Fruit fly (Drosophila melanogaster) whole organism, embryonic: ENCODE results near the gene a10.

ENCODE experiments used
- Atf-2 ChIP-seq: fragments of 200-800 bp; sonication (Bioruptor generic); optimal IDR thresholded peaks from 2 replicates; lab custom pipeline; 2016; ENCODE audit warnings: missing biosample characterization, missing genetic modification characterization
- Awh ChIP-seq: fragments of 200-800 bp; sonication (Bioruptor generic); IDR thresholded peaks from 2 replicates; pipeline ENCODE4, ENCODE4 v1.3.6; 2022; ENCODE audit warnings: missing biosample characterization, missing genetic modification characterization
- BtbVII ChIP-seq: fragments of 200-800 bp; sonication (Bioruptor generic); optimal IDR thresholded peaks from 3 replicates; lab custom pipeline; 2017; ENCODE audit warnings: missing biosample characterization, mild to moderate bottlenecking, missing genetic modification characterization
- CG11504 ChIP-seq: fragments of 200-800 bp; sonication (Bioruptor generic); optimal IDR thresholded peaks from 3 replicates; lab custom pipeline; 2019; ENCODE audit warnings: missing biosample characterization, mild to moderate bottlenecking, missing genetic modification characterization, moderate library complexity
- CG13775 ChIP-seq: fragments of 200-800 bp; sonication (Bioruptor generic); optimal IDR thresholded peaks from 3 replicates; lab custom pipeline; 2017; ENCODE audit warnings: missing biosample characterization, mild to moderate bottlenecking, missing genetic modification characterization
- CG1602 ChIP-seq: fragments of 200-800 bp; sonication (Bioruptor generic); optimal IDR thresholded peaks from 3 replicates; lab custom pipeline; 2016; ENCODE audit warnings: missing biosample characterization, missing genetic modification characterization
- CG30020 ChIP-seq: fragments of 200-800 bp; optimal IDR thresholded peaks from 2 replicates; lab custom pipeline; 2019; ENCODE audit warnings: missing biosample characterization, mild to moderate bottlenecking, missing genetic modification characterization, moderate library complexity
- CG32532 ChIP-seq: fragments of 200-800 bp; sonication (Bioruptor generic); IDR thresholded peaks from 2 replicates; pipeline ENCODE4 v1.3.6; 2022; ENCODE audit warnings: missing biosample characterization, missing genetic modification characterization
- CG32767 ChIP-seq: fragments of 200-800 bp; sonication (Bioruptor generic); IDR thresholded peaks from 2 replicates; pipeline ENCODE4 v1.3.6; 2022; ENCODE audit warnings: missing biosample characterization, missing genetic modification characterization
- CG43689 ChIP-seq: fragments of 200-800 bp; sonication (Bioruptor generic); IDR thresholded peaks from 2 replicates; pipeline ENCODE4 v1.3.6; 2022; ENCODE audit warnings: missing biosample characterization, missing genetic modification characterization
- CG5180 ChIP-seq: fragments of 200-800 bp; sonication (Bioruptor generic); optimal IDR thresholded peaks from 3 replicates; lab custom pipeline; 2017; ENCODE audit warnings: missing biosample characterization, missing genetic modification characterization, mild to moderate bottlenecking, moderate library complexity, missing genetic modification reagents
- CG6254 ChIP-seq: fragments of 200-800 bp; sonication (Bioruptor generic); optimal IDR thresholded peaks from 3 replicates; lab custom pipeline; 2017; ENCODE audit warnings: mild to moderate bottlenecking, missing biosample characterization, missing genetic modification reagents, missing genetic modification characterization
- CG6791 ChIP-seq: fragments of 200-800 bp; sonication (Bioruptor generic); IDR thresholded peaks from 3 replicates; pipeline ENCODE4 v1.3.6; 2022; ENCODE audit warnings: missing biosample characterization, missing genetic modification characterization; ENCODE audit not compliant: partially characterized antibody
- CG9797 ChIP-seq: fragments of 200-800 bp; sonication (Bioruptor generic); optimal IDR thresholded peaks from 3 replicates; lab custom pipeline; 2018; ENCODE audit warnings: missing biosample characterization, mild to moderate bottlenecking, missing genetic modification characterization
- CG9876 ChIP-seq: fragments of 200-800 bp; sonication (Bioruptor generic); optimal IDR thresholded peaks from 2 replicates; lab custom pipeline; 2016; ENCODE audit warnings: missing biosample characterization, missing genetic modification characterization
- CHES-1-like ChIP-seq: fragments of 200-800 bp; sonication (Bioruptor generic); optimal IDR thresholded peaks from 2 replicates; lab custom pipeline; 2016; ENCODE audit warnings: missing biosample characterization, missing genetic modification characterization
- D ChIP-seq, 2 experiments: fragments of 200-800 bp in 1 of 2; fragments of >200 bp in 1 of 2; sonication (Bioruptor generic) in 1 of 2; optimal IDR thresholded peaks; 2 replicates in 1 of 2; 3 replicates in 1 of 2; lab custom pipeline; 2017; ENCODE audit warnings: mild to moderate bottlenecking in 1 of 2, missing biosample characterization in 1 of 2, missing genetic modification characterization in 1 of 2, missing genetic modification reagents in 1 of 2
- Deaf1 ChIP-seq: fragments of 200-800 bp; optimal IDR thresholded peaks from 3 replicates; lab custom pipeline; 2019; ENCODE audit warnings: missing biosample characterization, mild to moderate bottlenecking, missing genetic modification characterization, moderate library complexity
- Dip3 ChIP-seq: fragments of 200-800 bp; sonication (Bioruptor generic); optimal IDR thresholded peaks from 3 replicates; lab custom pipeline; 2016; ENCODE audit warnings: missing biosample characterization, missing genetic modification characterization
- Fer3 ChIP-seq: fragments of 200-800 bp; sonication (Bioruptor generic); optimal IDR thresholded peaks from 2 replicates; lab custom pipeline; 2018; ENCODE audit warnings: missing biosample characterization, mild to moderate bottlenecking, missing genetic modification characterization, moderate library complexity
- HHEX ChIP-seq: fragments of 200-800 bp; sonication (Bioruptor generic); optimal IDR thresholded peaks from 3 replicates; lab custom pipeline; 2017; ENCODE audit warnings: missing biosample characterization, mild to moderate bottlenecking, missing genetic modification characterization, missing genetic modification reagents
- HLH4C ChIP-seq: fragments of 200-800 bp; sonication (Bioruptor generic); IDR thresholded peaks from 3 replicates; pipeline ENCODE4 v1.3.6; 2022; ENCODE audit warnings: missing biosample characterization, missing genetic modification characterization; ENCODE audit not compliant: partially characterized antibody
- Hmr ChIP-seq: fragments of 200-800 bp; sonication (Bioruptor generic); optimal IDR thresholded peaks from 3 replicates; lab custom pipeline; 2017; ENCODE audit warnings: mild to moderate bottlenecking, missing biosample characterization, missing genetic modification reagents, missing genetic modification characterization
- MBD-R2 ChIP-seq: fragments of 200-800 bp; sonication (Bioruptor generic); IDR thresholded peaks from 2 replicates; pipeline ENCODE4 v1.3.6; 2022; ENCODE audit warnings: missing biosample characterization, missing genetic modification characterization
- Mad ChIP-seq: fragments of 200-800 bp; sonication (Bioruptor generic); optimal IDR thresholded peaks from 2 replicates; lab custom pipeline; 2016; ENCODE audit warnings: missing biosample characterization, missing genetic modification characterization
- Max ChIP-seq: fragments of 200-800 bp; sonication (Bioruptor generic); optimal IDR thresholded peaks from 2 replicates; lab custom pipeline; 2016; ENCODE audit warnings: missing biosample characterization, mild to moderate bottlenecking, missing genetic modification characterization
- Myb ChIP-seq: fragments of 200-800 bp; sonication (Bioruptor generic); optimal IDR thresholded peaks from 2 replicates; lab custom pipeline; 2016; ENCODE audit warnings: missing biosample characterization, missing genetic modification characterization
- PHDP ChIP-seq: fragments of 200-800 bp; sonication (Bioruptor generic); optimal IDR thresholded peaks from 3 replicates; lab custom pipeline; 2018; ENCODE audit warnings: missing biosample characterization, mild to moderate bottlenecking, missing genetic modification characterization, moderate library complexity
- Rfx ChIP-seq: fragments of 200-800 bp; sonication (Bioruptor generic); IDR thresholded peaks from 2 replicates; pipeline ENCODE4 v1.3.6; 2022; ENCODE audit warnings: missing biosample characterization, missing genetic modification characterization
- ac ChIP-seq: fragments of 200-800 bp; sonication (Bioruptor generic); optimal IDR thresholded peaks from 3 replicates; lab custom pipeline; 2017; ENCODE audit warnings: missing biosample characterization, mild to moderate bottlenecking, missing genetic modification characterization
- ato ChIP-seq: fragments of 200-800 bp; sonication (Bioruptor generic); IDR thresholded peaks from 2 replicates; pipeline ENCODE4 v1.3.6; 2022; ENCODE audit warnings: missing biosample characterization, missing genetic modification characterization; ENCODE audit not compliant: partially characterized antibody
- bab2 ChIP-seq: fragments of 200-800 bp; sonication (Bioruptor generic); optimal IDR thresholded peaks from 2 replicates; lab custom pipeline; 2016; ENCODE audit warnings: missing biosample characterization, missing genetic modification characterization
- cato ChIP-seq: fragments of 200-800 bp; sonication (Bioruptor generic); optimal IDR thresholded peaks from 2 replicates; lab custom pipeline; 2016; ENCODE audit warnings: missing biosample characterization, missing genetic modification characterization, borderline replicate concordance
- crc ChIP-seq: fragments of 200-800 bp; sonication (Bioruptor generic); optimal IDR thresholded peaks from 2 replicates; lab custom pipeline; 2016; ENCODE audit warnings: missing biosample characterization, missing genetic modification characterization
- emc ChIP-seq: fragments of 200-800 bp; sonication (Bioruptor generic); optimal IDR thresholded peaks from 2 replicates; lab custom pipeline; 2016; ENCODE audit warnings: missing biosample characterization, missing genetic modification characterization
- fd102C ChIP-seq: fragments of 200-800 bp; sonication (Bioruptor generic); optimal IDR thresholded peaks from 2 replicates; lab custom pipeline; 2018; ENCODE audit warnings: missing biosample characterization, mild to moderate bottlenecking, missing genetic modification characterization, moderate library complexity
- gt ChIP-seq: fragments of 200-800 bp; sonication (Bioruptor generic); IDR thresholded peaks from 2 replicates; pipeline ENCODE4 v1.3.6; 2022; ENCODE audit warnings: missing biosample characterization, missing genetic modification characterization
- hbn ChIP-seq: fragments of 200-800 bp; sonication (Bioruptor generic); IDR thresholded peaks from 2 replicates; pipeline ENCODE4 v1.3.6; 2022; ENCODE audit warnings: missing biosample characterization, missing genetic modification characterization; ENCODE audit not compliant: partially characterized antibody
- her ChIP-seq: fragments of 200-800 bp; sonication (Bioruptor generic); optimal IDR thresholded peaks from 2 replicates; lab custom pipeline; 2016; ENCODE audit warnings: missing biosample characterization, missing genetic modification characterization
- hkb ChIP-seq, 2 experiments: fragments of 200-800 bp in 1 of 2; fragments of >200 bp in 1 of 2; sonication (Bioruptor generic) in 1 of 2; IDR thresholded peaks in 1 of 2; optimal IDR thresholded peaks in 1 of 2; 2 replicates each; pipeline versions ENCODE4 v1.3.6 to Lab custom; 2017 to 2022; ENCODE audit warnings: missing biosample characterization in 1 of 2, missing genetic modification characterization in 1 of 2
- ind ChIP-seq: fragments of 200-800 bp; sonication (Bioruptor generic); optimal IDR thresholded peaks from 3 replicates; lab custom pipeline; 2016; ENCODE audit warnings: missing biosample characterization, missing genetic modification characterization
- kay ChIP-seq: fragments of 200-800 bp; sonication (Bioruptor generic); optimal IDR thresholded peaks from 2 replicates; lab custom pipeline; 2016; ENCODE audit warnings: missing biosample characterization, missing genetic modification characterization
- odd ChIP-seq: fragments of 200-800 bp; sonication (Bioruptor generic); optimal IDR thresholded peaks from 2 replicates; lab custom pipeline; 2017; ENCODE audit warnings: missing biosample characterization, mild to moderate bottlenecking, missing genetic modification characterization
- pzg ChIP-seq: fragments of 200-800 bp; sonication (Bioruptor generic); optimal IDR thresholded peaks from 3 replicates; lab custom pipeline; 2018; ENCODE audit warnings: missing biosample characterization, mild to moderate bottlenecking, missing genetic modification characterization, moderate library complexity
- sisA ChIP-seq: fragments of 200-800 bp; sonication (Bioruptor generic); IDR thresholded peaks from 2 replicates; pipeline ENCODE4 v1.3.6; 2022; ENCODE audit warnings: missing biosample characterization, missing genetic modification characterization
- vnd ChIP-seq: fragments of 200-800 bp; sonication (Bioruptor generic); IDR thresholded peaks from 3 replicates; pipeline ENCODE4 v1.3.6; 2022; ENCODE audit warnings: missing biosample characterization, missing genetic modification characterization; ENCODE audit not compliant: partially characterized antibody
- zf30C ChIP-seq: fragments of 200-800 bp; sonication (Bioruptor generic); optimal IDR thresholded peaks from 3 replicates; lab custom pipeline; 2018; ENCODE audit warnings: missing biosample characterization, mild to moderate bottlenecking, missing genetic modification characterization
- zfh2 ChIP-seq: fragments of 200-800 bp; sonication (Bioruptor generic); optimal IDR thresholded peaks from 2 replicates; lab custom pipeline; 2016; ENCODE audit warnings: missing biosample characterization, missing genetic modification characterization

a10 gene

dm6 chr3L:16975638-16976528 is 47.7 kb downstream of the a10 start (continued):
- TF ChIP-seq kay (GFP tag; lab: Kevin White, UChicago) (no peak), HHEX (GFP tag; lab: Kevin White, UChicago) (no peak), emc (GFP tag; lab: Kevin White, UChicago) (no peak), HLH4C (no peak), Rfx (GFP tag; lab: Robert Waterston, UW) (no peak), D (optimal IDR thresholded peaks at IDR 0.05; lab: Kevin White, UChicago) (no peak), D (GFP tag; optimal IDR thresholded peaks at IDR 0.05; lab: Kevin White, UChicago) (no peak), CG6791 (GFP tag; lab: Robert Waterston, UW) (no peak), CG9797 (no peak), crc (GFP tag; lab: Kevin White, UChicago) (no peak), Atf-2 (no peak), MBD-R2 (GFP tag; lab: Robert Waterston, UW) (no peak), CG11504 (peak; percentile 8), Fer3 (no peak), BtbVII (GFP tag; lab: Kevin White, UChicago) (no peak), CG30020 (tag; lab: Kevin White, UChicago) (no peak), fd102C (no peak), hkb (optimal IDR thresholded peaks at IDR 0.05; lab: Kevin White, UChicago) (no peak), hkb (GFP tag; IDR thresholded peaks at IDR 0.05; lab: Robert Waterston, UW) (peak; percentile 32; the same call in 1 of the 2 replicates), CG6254 (GFP tag; lab: Kevin White, UChicago) (no peak), ac (GFP tag; lab: Kevin White, UChicago) (no peak), pzg (GFP tag; lab: Kevin White, UChicago) (no peak), CG43689 (no peak), CG9876 (GFP tag; lab: Kevin White, UChicago) (no peak), PHDP (tag; lab: Kevin White, UChicago) (no peak), ato (no peak), CG32767 (GFP tag; lab: Robert Waterston, UW) (no peak), zf30C (GFP tag; lab: Kevin White, UChicago) (no peak), CG32532 (GFP tag; lab: Robert Waterston, UW) (peak; percentile 16; the same call in 1 of the 2 replicates), Mad (GFP tag; lab: Kevin White, UChicago) (no peak), bab2 (GFP tag; lab: Kevin White, UChicago) (no peak), Dip3 (GFP tag; lab: Kevin White, UChicago) (no peak), CG5180 (no peak), gt (GFP tag; lab: Robert Waterston, UW) (no peak), hbn (GFP tag; lab: Robert Waterston, UW) (no peak), CHES-1-like (GFP tag; lab: Kevin White, UChicago) (no peak), zfh2 (GFP tag; lab: Kevin White, UChicago) (no peak), Awh (GFP tag; lab: Robert Waterston, UW) (peak; percentile 45; the same call in 1 of the 2 replicates), Myb (no peak), Max (GFP tag; lab: Kevin White, UChicago) (no peak), odd (no peak), Deaf1 (peak; percentile 76), cato (GFP tag; lab: Kevin White, UChicago) (no peak), Hmr (GFP tag; lab: Kevin White, UChicago) (no peak), ind (GFP tag; lab: Kevin White, UChicago) (no peak), sisA (no peak), CG13775 (no peak), her (no peak), vnd (no peak), CG1602 (GFP tag; lab: Kevin White, UChicago) (peak; percentile 8)
